Worm (Caenorhabditis elegans): ENCODE measurements around the gene penr-1.

The penr-1 gene

DNA sequence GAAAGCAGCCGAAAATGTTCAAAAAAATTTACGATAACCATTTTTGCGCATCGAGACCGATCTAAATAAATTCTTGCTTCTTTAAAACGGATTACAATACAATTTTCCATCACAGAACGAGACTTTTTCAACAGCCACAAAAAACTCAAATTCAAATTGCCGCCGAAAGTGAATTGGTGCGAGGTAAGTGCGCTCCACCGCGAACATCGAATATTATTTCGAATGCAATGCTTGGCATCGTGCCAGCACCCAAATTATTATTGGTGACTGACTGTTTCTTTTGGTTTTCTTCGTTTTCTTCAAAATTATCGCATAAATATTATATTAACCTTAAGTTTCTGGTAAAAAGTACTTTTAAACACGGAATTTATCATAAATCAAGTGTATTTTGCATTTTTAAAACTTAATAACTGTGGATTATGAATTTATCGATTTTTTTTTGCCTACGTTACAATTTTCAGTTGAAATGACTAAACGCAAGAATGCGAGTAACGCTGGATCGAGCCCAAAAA is at the start of gene penr-1:
Gene penr-1, plus strand, starts transcription at position 462 of the 512 bp plus-strand sequence.
- TF ChIP-seq ham-2 (GFP tag; optimal IDR thresholded peaks at IDR 0.05) (no peak), sptf-1 (tag; optimal IDR thresholded peaks at IDR 0.05) (no peak), lsy-2 (tag; optimal IDR thresholded peaks at IDR 0.05) (peak; percentile 26), lin-13 (tag; optimal IDR thresholded peaks at IDR 0.05) (peak; percentile 22), ces-1 (GFP tag; optimal IDR thresholded peaks at IDR 0.05) (peak; percentile 50), bed-3 (GFP tag; optimal IDR thresholded peaks at IDR 0.05) (no peak), nhr-237 (tag; optimal IDR thresholded peaks at IDR 0.05) (no peak), blmp-1 (tag; optimal IDR thresholded peaks at IDR 0.05) (no peak), mep-1 (tag; optimal IDR thresholded peaks at IDR 0.05) (peak; percentile 41)

DNA sequence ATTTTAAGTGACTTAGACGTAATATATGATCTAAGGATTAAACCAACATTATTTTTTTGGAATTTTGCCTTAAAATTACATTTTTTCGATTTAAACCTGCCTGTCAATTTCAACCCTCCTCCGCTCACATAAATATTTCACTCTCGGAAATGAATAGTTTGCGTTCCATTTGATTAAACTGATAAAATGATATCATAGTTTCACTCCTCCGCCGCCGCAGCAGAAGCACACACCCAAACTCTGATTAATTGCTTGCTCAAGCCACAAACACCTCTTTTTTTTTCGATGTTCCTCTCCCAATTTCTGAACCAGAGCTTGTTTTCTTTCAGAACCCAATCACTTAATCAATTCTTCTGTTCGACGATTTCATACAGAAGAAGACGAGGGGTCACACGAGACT is 46.2 kb upstream of the penr-1 start, which contains the start of gene Y49G5B.1:
Gene Y49G5B.1, plus strand, starts transcription at position 324 of the 400 bp plus-strand sequence.
- TF ChIP-seq unc-120 (tag; optimal IDR thresholded peaks at IDR 0.05; ENCODE audit: poor library complexity, severe bottlenecking) (no peak), lsy-2 (tag; optimal IDR thresholded peaks at IDR 0.05) (no peak), nhr-28 (tag; optimal IDR thresholded peaks at IDR 0.05) (no peak), lin-13 (tag; optimal IDR thresholded peaks at IDR 0.05) (no peak), blmp-1 (tag; optimal IDR thresholded peaks at IDR 0.05) (no peak), ceh-43 (GFP tag; optimal IDR thresholded peaks at IDR 0.05) (no peak), cnd-1 (tag; optimal IDR thresholded peaks at IDR 0.05) (no peak), snpc-4 (tag; optimal IDR thresholded peaks at IDR 0.05) (no peak), flh-1 (GFP tag; optimal IDR thresholded peaks at IDR 0.05) (no peak), nhr-76 (tag; optimal IDR thresholded peaks at IDR 0.05) (no peak), nhr-2 (tag; optimal IDR thresholded peaks at IDR 0.05) (no peak)

DNA sequence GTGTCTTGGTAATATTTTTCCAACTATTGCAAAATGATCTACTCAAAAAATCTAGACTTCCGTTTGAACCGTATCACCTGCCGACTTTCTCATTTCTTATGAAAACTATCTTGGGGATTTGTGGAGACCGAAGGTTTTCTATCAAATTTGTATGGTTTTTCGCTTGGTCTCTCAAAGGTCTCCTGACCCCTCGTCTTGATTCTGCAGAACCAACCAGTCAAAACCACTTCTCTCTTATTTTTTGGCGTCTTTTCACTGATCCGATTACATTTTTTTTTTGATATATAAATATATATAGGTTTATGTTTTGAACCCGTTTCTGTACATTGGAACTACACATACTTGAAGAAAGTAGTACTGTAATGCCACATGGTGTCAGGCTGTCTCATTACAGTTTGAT is 43.6 kb upstream of the penr-1 start:
- TF ChIP-seq elt-3 (tag; optimal IDR thresholded peaks at IDR 0.05) (no peak), sem-2 (GFP tag; optimal IDR thresholded peaks at IDR 0.05) (no peak), nhr-28 (tag; optimal IDR thresholded peaks at IDR 0.05) (no peak), zip-8 (tag; optimal IDR thresholded peaks at IDR 0.05) (no peak), mab-5 (tag; optimal IDR thresholded peaks at IDR 0.05) (no peak), ces-1 (GFP tag; optimal IDR thresholded peaks at IDR 0.05) (no peak), tbx-8 (GFP tag; optimal IDR thresholded peaks at IDR 0.05) (no peak), blmp-1 (tag; optimal IDR thresholded peaks at IDR 0.05) (no peak), mep-1 (tag; optimal IDR thresholded peaks at IDR 0.05) (no peak), unc-120 (tag; optimal IDR thresholded peaks at IDR 0.05; ENCODE audit: poor library complexity, severe bottlenecking) (no peak), ham-2 (GFP tag; optimal IDR thresholded peaks at IDR 0.05) (no peak), ceh-39 (tag; optimal IDR thresholded peaks at IDR 0.05) (no peak)

DNA sequence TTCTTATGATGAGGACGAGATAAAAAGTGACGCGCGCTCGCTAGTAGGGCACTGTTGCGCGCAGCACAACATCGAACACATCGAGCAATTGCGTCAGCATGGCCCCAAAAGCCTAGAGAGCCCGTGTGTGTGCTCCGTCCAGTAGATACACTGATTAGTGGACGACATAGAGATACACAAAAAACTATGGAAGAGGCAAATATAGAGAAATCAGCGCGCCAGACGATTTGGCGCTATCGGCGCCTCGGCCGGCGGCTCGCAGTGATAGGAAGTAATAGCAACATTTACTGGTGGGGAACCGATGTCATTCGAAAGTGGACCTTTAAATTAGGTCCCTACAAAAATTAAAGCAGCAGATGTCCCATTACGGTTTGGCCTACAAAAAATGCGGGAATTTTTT is 40.8 kb upstream of the penr-1 start:
- TF ChIP-seq bed-3 (GFP tag; optimal IDR thresholded peaks at IDR 0.05) = no peak

DNA sequence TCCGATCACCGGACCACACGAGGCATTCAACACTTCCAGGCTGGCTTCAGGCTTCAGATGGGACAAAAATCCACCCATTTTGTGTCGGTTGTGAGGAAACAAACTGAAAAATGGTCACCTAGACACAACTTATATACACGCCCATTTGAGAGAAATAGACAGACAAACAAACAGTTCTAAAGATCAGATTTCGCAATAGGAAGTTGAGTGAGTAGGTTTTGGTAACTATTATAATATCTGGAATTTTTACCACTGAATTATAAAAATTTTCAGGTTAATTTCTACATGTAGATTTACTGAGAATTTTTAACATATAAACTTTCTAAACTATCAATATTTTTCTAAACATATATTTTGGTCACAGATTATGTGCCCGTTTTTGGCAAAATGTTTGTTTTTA is 35.5 kb upstream of the penr-1 start, which contains the start of gene cest-32:
Gene cest-32, minus strand, starts transcription at position 115 of the 400 bp plus-strand sequence.
- TF ChIP-seq nhr-28 (tag; optimal IDR thresholded peaks at IDR 0.05) = no peak
- no peak for TF ChIP-seq elt-3 (tag; optimal IDR thresholded peaks at IDR 0.05)

DNA sequence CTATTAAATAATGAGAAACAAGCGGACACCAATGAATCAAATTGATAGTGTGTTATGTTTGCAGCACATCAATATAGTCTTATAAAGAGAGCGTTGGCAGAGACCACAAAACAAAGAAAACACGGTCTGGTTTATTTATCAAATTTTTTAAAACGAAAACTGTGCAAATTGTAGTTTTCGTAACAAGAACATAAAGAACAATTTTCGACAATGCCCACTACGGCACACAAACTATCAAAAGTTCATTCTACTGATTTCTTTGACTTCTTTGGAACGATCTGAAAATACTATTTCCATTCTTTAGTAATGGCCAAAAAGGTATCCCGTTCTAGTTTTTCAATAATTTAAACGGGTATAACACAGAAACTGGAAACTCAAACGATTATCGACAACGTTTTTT is 32.2 kb upstream of the penr-1 start, which contains the start of gene cest-35.2:
Gene cest-35.2, minus strand, starts transcription at position 101 of the 400 bp plus-strand sequence.
- TF ChIP-seq mep-1 (tag; optimal IDR thresholded peaks at IDR 0.05) (no peak), elt-1 (tag; optimal IDR thresholded peaks at IDR 0.05; ENCODE audit: borderline replicate concordance, insufficient read depth) (no peak), nhr-28 (tag; optimal IDR thresholded peaks at IDR 0.05) (no peak), sem-2 (GFP tag; optimal IDR thresholded peaks at IDR 0.05) (no peak), bed-3 (GFP tag; optimal IDR thresholded peaks at IDR 0.05) (no peak), mab-5 (tag; optimal IDR thresholded peaks at IDR 0.05) (no peak), cnd-1 (tag; optimal IDR thresholded peaks at IDR 0.05) (no peak), nhr-237 (tag; optimal IDR thresholded peaks at IDR 0.05) (no peak), lsy-2 (tag; optimal IDR thresholded peaks at IDR 0.05) (no peak), M03D4.4 (tag; optimal IDR thresholded peaks at IDR 0.05) (no peak), flh-1 (GFP tag; optimal IDR thresholded peaks at IDR 0.05) (no peak), zip-8 (tag; optimal IDR thresholded peaks at IDR 0.05) (no peak), blmp-1 (tag; optimal IDR thresholded peaks at IDR 0.05) (no peak), ham-2 (GFP tag; optimal IDR thresholded peaks at IDR 0.05) (no peak), snpc-4 (tag; optimal IDR thresholded peaks at IDR 0.05) (no peak), lin-13 (tag; optimal IDR thresholded peaks at IDR 0.05) (no peak), tbx-8 (GFP tag; optimal IDR thresholded peaks at IDR 0.05) (no peak)

DNA sequence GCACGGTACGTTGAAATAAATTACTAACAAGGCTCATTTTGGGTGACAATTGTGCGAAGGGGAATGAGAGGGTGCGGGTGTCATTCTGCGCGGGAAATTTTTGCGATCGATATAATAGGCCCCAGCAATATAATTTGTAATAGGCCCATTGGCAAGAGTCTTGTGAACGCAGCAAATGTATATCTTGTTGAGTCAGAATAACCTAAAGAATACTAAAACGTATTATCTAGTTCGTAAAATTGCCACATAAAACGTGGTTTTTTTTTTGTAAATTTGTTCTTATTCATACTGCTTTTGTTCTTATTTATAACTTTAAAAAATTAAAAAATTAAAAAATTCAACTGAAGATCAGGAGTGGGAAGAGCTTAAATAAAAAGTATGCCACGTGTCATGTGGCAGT is 29.9 kb upstream of the penr-1 start, which contains the start of gene C52A10.3:
Gene C52A10.3, minus strand, starts transcription at position 101 of the 400 bp plus-strand sequence.
- TF ChIP-seq nhr-2 (tag; optimal IDR thresholded peaks at IDR 0.05) (no peak), bed-3 (GFP tag; optimal IDR thresholded peaks at IDR 0.05) (no peak), ceh-39 (tag; optimal IDR thresholded peaks at IDR 0.05) (peak; percentile 28), unc-120 (tag; optimal IDR thresholded peaks at IDR 0.05; ENCODE audit: poor library complexity, severe bottlenecking) (no peak), ztf-11 (tag; optimal IDR thresholded peaks at IDR 0.05) (no peak), unc-39 (tag; optimal IDR thresholded peaks at IDR 0.05) (no peak), blmp-1 (tag; optimal IDR thresholded peaks at IDR 0.05) (no peak), tbx-8 (GFP tag; optimal IDR thresholded peaks at IDR 0.05) (no peak), zip-8 (tag; optimal IDR thresholded peaks at IDR 0.05) (no peak)
